Fruit fly (Drosophila melanogaster): ENCODE measurements around the gene CG14022.

CG14022 gene

DNA sequence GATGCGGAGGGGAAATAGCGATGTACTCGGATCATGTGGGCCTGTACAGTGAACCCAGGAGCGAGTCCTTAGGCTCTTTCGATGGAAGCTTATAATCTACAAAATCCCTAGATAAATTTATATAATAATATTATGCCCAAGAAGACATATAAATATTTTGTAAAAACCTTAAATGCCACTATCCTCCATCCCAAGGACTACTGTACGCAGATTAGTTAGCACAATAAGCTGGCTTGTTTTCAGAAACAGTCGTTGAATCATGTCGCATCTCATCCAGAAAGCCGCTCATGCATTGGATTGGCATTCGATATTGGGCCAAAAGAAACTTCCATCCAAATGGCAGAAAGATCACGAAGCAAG lies 40.4 kb downstream of the CG14022 start:
- TF ChIP-seq psq (optimal IDR thresholded peaks at IDR 0.05) (no peak), CG8478 (optimal IDR thresholded peaks at IDR 0.05) (no peak), pan (optimal IDR thresholded peaks at IDR 0.05) (no peak), EcR (GFP tag; optimal IDR thresholded peaks at IDR 0.05) (no peak), usp (GFP tag; optimal IDR thresholded peaks at IDR 0.05) (no peak), Dll (optimal IDR thresholded peaks at IDR 0.05) (no peak)

DNA sequence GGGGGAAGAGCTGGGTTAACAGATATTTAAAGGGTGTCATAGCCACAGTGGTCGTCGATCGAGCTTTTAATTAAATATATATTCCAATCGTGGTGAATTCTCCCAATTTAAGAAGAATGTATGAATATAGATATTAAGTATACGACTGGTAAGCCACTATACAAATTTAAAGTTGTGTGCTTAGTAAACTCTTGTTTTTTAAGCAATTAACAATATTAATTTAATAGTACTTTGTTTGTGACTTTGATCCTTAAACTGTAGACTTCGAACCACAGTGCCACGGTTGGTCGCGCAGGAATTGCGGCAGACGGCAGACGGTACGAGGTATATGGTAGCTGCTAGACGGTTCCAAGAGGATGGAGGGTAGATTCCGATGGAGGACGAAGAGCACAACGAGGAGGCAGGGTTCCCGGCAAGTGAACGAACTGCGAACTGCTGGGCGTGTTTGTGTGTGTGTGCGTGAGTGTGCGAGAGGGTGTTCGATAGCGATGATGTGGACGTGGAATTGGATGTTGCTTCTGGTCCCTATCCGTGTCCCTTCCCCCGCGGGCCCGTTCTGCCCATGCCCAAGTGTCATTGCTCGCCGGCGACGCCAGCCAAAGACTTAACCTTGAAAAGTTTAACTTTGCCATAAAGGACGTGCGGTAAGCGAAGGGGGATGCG lies 40.9 kb downstream of the CG14022 start:
- no peak for TF ChIP-seq pan (optimal IDR thresholded peaks at IDR 0.05)
- no peak for TF ChIP-seq Dll (optimal IDR thresholded peaks at IDR 0.05)
- no peak for TF ChIP-seq usp (GFP tag; optimal IDR thresholded peaks at IDR 0.05)
- TF ChIP-seq CG8478 (optimal IDR thresholded peaks at IDR 0.05), result no peak
- TF ChIP-seq psq (optimal IDR thresholded peaks at IDR 0.05), result no peak
- TF ChIP-seq EcR (GFP tag; optimal IDR thresholded peaks at IDR 0.05), result peak in 1 of 2 experiments; percentile 93

DNA sequence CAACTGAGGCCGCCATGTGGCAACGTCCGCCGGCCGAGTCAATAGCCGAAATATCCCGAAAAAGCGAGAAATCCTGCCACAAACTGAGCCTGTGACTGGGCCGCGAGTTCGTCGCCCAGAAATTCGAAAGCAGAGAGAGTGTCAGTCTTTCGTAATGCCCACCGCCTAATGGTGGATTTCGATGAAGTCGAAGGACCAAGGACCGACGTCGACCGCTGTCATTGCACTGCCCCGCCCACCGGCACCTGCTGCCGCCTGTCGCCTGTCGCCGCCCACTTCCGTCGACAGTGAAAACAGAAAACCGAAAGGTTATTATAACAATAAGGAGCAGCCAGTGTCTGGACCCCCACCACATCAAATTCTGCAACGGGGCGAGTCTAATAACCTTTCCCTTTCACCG lies 42.1 kb downstream of the CG14022 start:
- TF ChIP-seq EcR (GFP tag; optimal IDR thresholded peaks at IDR 0.05) (no peak), Dll (optimal IDR thresholded peaks at IDR 0.05) (no peak), pan (optimal IDR thresholded peaks at IDR 0.05) (no peak), CG8478 (optimal IDR thresholded peaks at IDR 0.05) (no peak), psq (optimal IDR thresholded peaks at IDR 0.05) (no peak), usp (GFP tag; optimal IDR thresholded peaks at IDR 0.05) (no peak)

DNA sequence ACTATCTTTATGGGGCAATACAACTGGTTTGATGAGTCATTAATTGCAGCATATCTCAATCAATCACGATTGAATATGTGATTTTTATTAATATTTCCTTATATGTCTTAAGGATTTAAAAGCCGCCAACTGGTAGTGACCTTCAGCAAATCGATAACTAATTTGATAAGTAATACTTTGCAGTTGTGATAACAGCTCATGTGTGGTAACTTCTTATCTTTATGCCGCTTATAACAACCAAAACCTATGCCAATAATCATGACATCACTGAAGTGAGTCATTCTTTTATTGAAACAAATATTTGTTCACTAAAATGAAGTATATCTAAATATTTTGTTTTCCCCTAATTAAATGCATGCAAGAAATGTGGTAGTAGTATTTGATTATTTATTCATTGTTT lies 42.8 kb downstream of the CG14022 start:
- TF ChIP-seq usp (GFP tag; optimal IDR thresholded peaks at IDR 0.05) (no peak), psq (optimal IDR thresholded peaks at IDR 0.05) (no peak), Dll (optimal IDR thresholded peaks at IDR 0.05) (no peak), pan (optimal IDR thresholded peaks at IDR 0.05) (no peak), EcR (GFP tag; optimal IDR thresholded peaks at IDR 0.05) (no peak), CG8478 (optimal IDR thresholded peaks at IDR 0.05) (no peak)

DNA sequence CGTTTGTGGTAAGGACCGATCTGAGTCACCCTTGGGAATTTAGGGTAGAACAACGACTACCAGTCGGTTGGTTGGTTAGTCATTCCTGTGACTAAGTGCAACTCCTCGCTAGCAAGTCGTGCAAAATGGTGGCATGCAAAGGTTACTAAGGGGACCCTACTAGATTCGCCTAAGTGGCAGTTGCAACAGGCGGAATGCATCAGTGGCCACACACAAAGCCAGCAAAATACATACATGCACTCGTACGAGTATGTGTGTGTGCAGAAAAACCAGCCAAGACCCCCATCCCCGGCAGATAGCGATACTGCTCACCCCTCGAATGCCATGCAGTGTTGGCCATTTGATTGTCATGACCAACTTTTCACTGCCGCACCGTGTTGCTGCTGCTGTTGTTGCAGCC lies 43.9 kb downstream of the CG14022 start:
- TF ChIP-seq usp (GFP tag; optimal IDR thresholded peaks at IDR 0.05), result no peak
- TF ChIP-seq psq (optimal IDR thresholded peaks at IDR 0.05), result no peak

DNA sequence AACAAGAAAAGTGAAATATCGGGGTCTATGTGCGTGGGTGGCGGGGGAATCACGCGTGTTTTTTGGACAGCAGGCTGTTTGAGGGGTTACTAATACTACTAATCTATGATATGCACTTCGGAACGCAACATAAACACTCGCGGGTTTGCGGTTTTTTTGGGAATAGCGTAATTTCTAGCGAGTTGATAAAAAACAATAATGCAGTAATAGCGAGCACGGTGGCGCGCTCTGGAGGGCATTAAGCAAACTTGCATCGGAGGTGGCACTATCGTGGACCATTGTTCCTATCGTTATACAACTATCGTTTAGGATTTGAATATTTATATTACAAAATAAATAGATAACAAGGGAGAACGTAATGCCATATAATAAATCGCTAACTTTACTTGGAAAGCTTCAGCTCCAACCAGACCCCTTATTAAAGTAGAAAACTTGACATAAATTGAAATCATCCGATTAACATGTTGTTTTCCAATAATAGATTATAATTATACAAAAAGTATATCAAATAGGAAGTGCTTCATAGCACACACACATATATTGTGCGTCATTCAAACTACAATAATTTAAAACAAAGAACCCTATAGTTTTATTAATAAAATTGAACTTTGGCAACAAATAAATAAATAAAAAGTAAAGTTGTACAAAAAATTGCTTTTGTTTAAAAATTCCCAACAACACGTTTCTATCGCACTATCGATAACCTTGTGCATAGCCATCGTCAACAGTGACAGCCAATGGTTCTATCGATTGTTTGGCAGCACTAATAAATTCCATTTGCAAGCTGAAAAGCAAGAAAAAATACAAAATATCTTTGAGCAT lies 50.2 kb downstream of the CG14022 start, which contains the start of the genes Nin and Bub1:
Gene Nin, minus strand, starts transcription at position 240 of the 822 bp plus-strand sequence.
Gene Bub1, plus strand, starts transcription at position 557 of the 822 bp plus-strand sequence.
- TF ChIP-seq Dll (optimal IDR thresholded peaks at IDR 0.05) (no peak), pan (optimal IDR thresholded peaks at IDR 0.05) (no peak), usp (GFP tag; optimal IDR thresholded peaks at IDR 0.05) (no peak), psq (optimal IDR thresholded peaks at IDR 0.05) (no peak), EcR (GFP tag; optimal IDR thresholded peaks at IDR 0.05) (no peak), CG8478 (optimal IDR thresholded peaks at IDR 0.05) (no peak)

All from whole organism.